Worm (Caenorhabditis elegans): Measurements from ENCODE around the gene cct-1.

ce11 chrII:8170374-8170773 lies 14.9 kb upstream of the cct-1 start, which contains the start of gene T05C12.11:
- TF ChIP-seq cebp-1 (GFP tag; IDR thresholded peaks at IDR 0.05) (no peak), cebp-1 (tag; optimal IDR thresholded peaks at IDR 0.05) (no peak), pha-4 (tag; optimal IDR thresholded peaks at IDR 0.05) (no peak), dox-1 (GFP tag; IDR thresholded peaks at IDR 0.05) (no peak), T26A5.8 (tag; optimal IDR thresholded peaks at IDR 0.05) (no peak), F33H1.4 (GFP tag; IDR thresholded peaks at IDR 0.05) (no peak), F39B2.1 (GFP tag; IDR thresholded peaks at IDR 0.05) (no peak), ama-1 (optimal IDR thresholded peaks at IDR 0.05) (no peak), ama-1 (GFP tag; optimal IDR thresholded peaks at IDR 0.05) (no peak)

All from whole organism, young adult.